Worm (Caenorhabditis elegans) whole organism, young adult: ENCODE measurements around the gene gldi-4.

Experiments
- F52B5.7 ChIP-seq: sonication (generic microtip); optimal IDR thresholded peaks from 2 replicates; lab custom pipeline; 2016; ENCODE audit warnings: mild to moderate bottlenecking, missing genetic modification characterization, missing compliant biosample characterization
- dpl-1 ChIP-seq: fragments of 150-350 bp; optimal IDR thresholded peaks from 2 replicates; lab custom pipeline; 2014; ENCODE audit warnings: missing biosample characterization, missing genetic modification reagents, missing genetic modification characterization
- lin-26 ChIP-seq: fragments of 200-800 bp; sonication (Bioruptor generic); IDR thresholded peaks from 2 replicates; pipeline ENCODE4 v1.3.6; 2022; ENCODE audit warnings: missing genetic modification reagents, missing genetic modification characterization, missing compliant biosample characterization
- lir-1 ChIP-seq: fragments of 200-800 bp; sonication (Bioruptor generic); conservative IDR thresholded peaks from 2 replicates; pipeline ENCODE4 v1.3.6; 2022; ENCODE audit warnings: missing genetic modification reagents, missing genetic modification characterization, missing compliant biosample characterization
- mcd-1 ChIP-seq: fragments of 200-800 bp; sonication (Bioruptor generic); IDR thresholded peaks from 2 replicates; pipeline ENCODE4 v1.3.6; 2022; ENCODE audit warnings: missing genetic modification reagents, missing genetic modification characterization, missing compliant biosample characterization
- mxl-1 ChIP-seq: sonication (generic microtip); optimal IDR thresholded peaks from 2 replicates; lab custom pipeline; 2016; ENCODE audit warnings: missing genetic modification characterization, missing compliant biosample characterization
- nfyb-1 ChIP-seq: fragments of 200-800 bp; sonication (Bioruptor generic); IDR thresholded peaks from 2 replicates; pipeline ENCODE4 v1.3.6; 2022; ENCODE audit warnings: missing genetic modification reagents, missing genetic modification characterization, missing compliant biosample characterization
- pha-4 ChIP-seq: fragments of 150-350 bp; sonication (generic microtip); optimal IDR thresholded peaks from 2 replicates; lab custom pipeline; 2014; ENCODE audit warnings: missing biosample characterization, missing genetic modification reagents, missing genetic modification characterization
- snpc-1.1 ChIP-seq: sonication (generic microtip); optimal IDR thresholded peaks from 2 replicates; lab custom pipeline; 2017; ENCODE audit warnings: missing genetic modification characterization, mild to moderate bottlenecking, missing compliant biosample characterization, antibody characterized with exemption, moderate library complexity, missing genotype, missing genetic modification reagents; ENCODE audit not compliant: insufficient read depth
- unc-62 ChIP-seq: fragments of 150-350 bp; optimal IDR thresholded peaks from 2 replicates; lab custom pipeline; 2014; ENCODE audit warnings: missing biosample characterization, missing genetic modification reagents, missing genetic modification characterization

DNA sequence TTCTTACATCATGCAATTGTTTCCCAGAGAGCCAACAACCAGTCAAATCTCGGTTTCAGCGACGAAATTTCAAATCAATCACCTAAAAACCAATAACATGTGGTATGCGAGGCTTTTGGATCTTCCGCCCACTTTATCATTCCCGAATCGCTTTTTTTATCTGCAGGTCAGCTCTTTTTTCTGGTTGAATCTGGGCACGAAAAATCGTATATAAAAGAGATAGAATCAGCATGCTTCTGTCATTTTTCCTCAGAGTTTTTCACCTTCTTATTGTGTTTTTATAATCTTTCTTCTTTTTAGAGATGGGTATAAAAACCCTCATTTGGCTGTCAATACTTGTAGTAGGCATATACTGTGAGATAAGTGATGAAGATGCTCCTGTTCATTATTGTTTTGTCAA is 14.1 kb upstream of the gldi-4 start, which contains the start of gene cht-3:
- TF ChIP-seq mcd-1, result no peak
- TF ChIP-seq nfyb-1 (GFP tag; lab: Robert Waterston, UW), result no peak
- no peak for TF ChIP-seq dpl-1 (GFP tag; lab: Kevin White, UChicago)
- no peak for TF ChIP-seq lir-1 (GFP tag; lab: Robert Waterston, UW)
- no peak for TF ChIP-seq unc-62 (GFP tag; lab: Kevin White, UChicago)
- TF ChIP-seq F52B5.7 (tag; lab: Kevin White, UChicago), result no peak
- no peak for TF ChIP-seq mxl-1 (tag; lab: Kevin White, UChicago)
- TF ChIP-seq lin-26, result no peak
- TF ChIP-seq pha-4 (tag; lab: Kevin White, UChicago), result no peak
- TF ChIP-seq snpc-1.1 (tag; lab: Kevin White, UChicago), result no peak
